Fruit fly (Drosophila melanogaster): ENCODE measurements around the gene Takl2.

The Takl2 gene

DNA sequence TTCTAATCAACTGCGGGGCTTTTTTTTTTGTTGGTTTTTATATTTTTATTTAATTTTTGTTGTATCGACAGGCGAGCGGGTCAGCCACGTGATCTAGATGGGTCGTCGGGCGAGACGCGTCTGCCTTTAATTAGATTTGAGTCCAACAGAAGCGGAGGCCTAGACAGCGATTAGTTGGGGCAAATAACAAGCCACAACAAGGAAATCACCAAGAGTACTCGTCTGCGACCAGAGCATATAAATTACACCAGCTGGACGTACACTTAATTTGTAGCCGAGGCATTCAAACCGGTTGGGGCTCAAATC, 48.8 kb downstream of the Takl2 start:
- TF ChIP-seq CTCF (optimal IDR thresholded peaks at IDR 0.05) = no peak
- TF ChIP-seq CG8478 (optimal IDR thresholded peaks at IDR 0.05) = no peak

DNA sequence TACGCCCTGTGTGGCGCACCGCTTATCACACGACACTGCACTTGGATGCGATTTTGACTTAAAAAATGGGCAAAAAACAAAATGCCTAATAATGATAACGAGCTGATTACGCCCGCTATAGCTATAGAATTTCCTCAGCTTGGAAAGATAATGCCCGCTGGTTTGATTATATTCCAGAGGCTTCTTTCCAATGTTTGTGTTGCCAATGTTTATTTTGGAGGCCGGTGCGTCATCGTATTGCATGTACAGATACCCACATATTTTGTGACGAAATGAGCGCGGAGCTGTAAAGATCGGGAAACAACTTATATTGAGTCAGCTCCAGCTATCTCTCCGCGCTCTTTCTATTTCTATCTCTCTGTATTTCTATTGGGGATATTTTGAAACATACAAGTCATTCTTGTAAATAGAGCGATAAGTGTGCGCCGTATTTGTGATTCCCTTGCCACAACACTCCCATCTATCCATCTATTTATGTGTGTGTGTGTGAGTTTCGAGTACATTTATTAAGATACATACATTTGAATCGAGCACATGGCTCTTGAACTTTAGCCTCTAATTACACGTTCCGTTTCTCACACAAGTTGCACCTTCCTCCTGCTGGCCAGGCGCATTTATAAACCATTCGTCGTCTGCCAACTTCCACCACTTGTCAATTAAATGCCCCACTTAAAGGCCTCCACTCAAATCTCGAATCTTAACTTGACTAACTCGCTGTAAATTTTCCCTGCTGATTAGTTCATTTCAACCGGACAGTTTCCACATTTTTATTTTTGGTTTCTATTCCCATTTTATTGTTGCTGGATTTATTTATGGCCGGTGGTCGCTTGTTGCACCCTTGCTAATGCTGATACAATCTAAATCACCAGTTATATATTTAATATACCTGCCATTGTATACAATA, 49.4 kb downstream of the Takl2 start:
- TF ChIP-seq CG8478 (optimal IDR thresholded peaks at IDR 0.05) (no peak), CTCF (optimal IDR thresholded peaks at IDR 0.05) (no peak)
